Worm (Caenorhabditis elegans): Measurements from ENCODE around the gene ndub-2.

The ndub-2 gene

DNA sequence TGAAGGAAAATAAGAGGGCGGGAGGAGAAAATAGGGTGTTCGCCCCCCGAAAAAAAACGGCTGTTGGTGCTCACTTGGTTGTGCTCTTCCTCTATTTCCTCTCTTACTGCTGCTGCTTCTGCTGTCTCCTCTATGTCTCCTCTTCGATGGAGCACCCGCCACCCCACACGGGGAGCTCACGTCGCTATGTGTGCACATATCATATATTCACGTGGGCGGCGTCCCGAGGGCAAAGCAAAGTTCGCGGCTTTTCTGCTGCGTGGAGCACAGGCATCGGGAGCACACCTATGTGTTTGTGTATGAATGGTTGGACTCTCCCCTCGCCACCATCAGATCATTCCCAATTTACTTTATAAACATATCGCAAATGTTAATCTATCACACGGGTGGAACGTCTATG is 17.2 kb downstream of the ndub-2 start:
- TF ChIP-seq dao-5 (tag; optimal IDR thresholded peaks at IDR 0.05): no peak
- no peak for TF ChIP-seq W03F9.2 (tag; optimal IDR thresholded peaks at IDR 0.05)
- no peak for TF ChIP-seq him-1 (tag; optimal IDR thresholded peaks at IDR 0.05)

- TF ChIP-seq W03F9.2 (tag; optimal IDR thresholded peaks at IDR 0.05) (no peak), him-1 (tag; optimal IDR thresholded peaks at IDR 0.05) (no peak), dao-5 (tag; optimal IDR thresholded peaks at IDR 0.05) (no peak)
These were observed 18.0 kb downstream of the ndub-2 start for ce11 chrII:9014188-9014587.

ce11 chrII:9014877-9015505 is 18.8 kb downstream of the ndub-2 start:
- TF ChIP-seq him-1 (tag; optimal IDR thresholded peaks at IDR 0.05) (no peak), dao-5 (tag; optimal IDR thresholded peaks at IDR 0.05) (no peak), W03F9.2 (tag; optimal IDR thresholded peaks at IDR 0.05) (no peak)

- TF ChIP-seq dao-5 (tag; optimal IDR thresholded peaks at IDR 0.05) (no peak), him-1 (tag; optimal IDR thresholded peaks at IDR 0.05) (no peak), W03F9.2 (tag; optimal IDR thresholded peaks at IDR 0.05) (no peak)
These were observed 21.5 kb downstream of the ndub-2 start for ce11 chrII:9017628-9018027.

ce11 chrII:9019704-9020103 is 23.5 kb downstream of the ndub-2 start, which contains the start of gene dep-1:
dep-1 (minus strand) TSS chrII:9019798.
- TF ChIP-seq W03F9.2 (tag; optimal IDR thresholded peaks at IDR 0.05): no peak
- TF ChIP-seq dao-5 (tag; optimal IDR thresholded peaks at IDR 0.05): no peak
- no peak for TF ChIP-seq him-1 (tag; optimal IDR thresholded peaks at IDR 0.05)

DNA sequence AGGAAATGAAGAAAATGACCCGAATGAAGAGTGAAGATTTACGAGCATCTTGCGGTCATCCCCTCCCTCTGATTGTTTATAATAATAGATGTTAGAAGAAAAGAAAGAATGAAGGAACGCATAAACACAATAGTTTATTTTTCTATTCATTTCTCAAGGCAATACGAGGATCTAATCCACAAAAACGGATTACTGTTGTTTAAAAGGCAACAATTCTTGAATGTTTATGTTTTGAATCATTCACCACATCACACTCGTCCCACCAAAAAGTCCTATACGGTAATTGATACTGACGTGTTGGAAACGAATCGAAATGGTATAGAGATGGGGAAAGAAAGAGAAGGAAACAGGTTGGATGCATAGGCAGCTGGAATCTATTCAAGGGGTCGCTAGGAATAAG is 25.5 kb downstream of the ndub-2 start:
- no peak for TF ChIP-seq dao-5 (tag; optimal IDR thresholded peaks at IDR 0.05)
- no peak for TF ChIP-seq him-1 (tag; optimal IDR thresholded peaks at IDR 0.05)
- no peak for TF ChIP-seq W03F9.2 (tag; optimal IDR thresholded peaks at IDR 0.05)

- TF ChIP-seq him-1 (tag; optimal IDR thresholded peaks at IDR 0.05) (no peak), dao-5 (tag; optimal IDR thresholded peaks at IDR 0.05) (no peak), W03F9.2 (tag; optimal IDR thresholded peaks at IDR 0.05) (no peak)
These were observed 28.1 kb downstream of the ndub-2 start for ce11 chrII:9024312-9024711.

ce11 chrII:9026348-9026747 is 30.2 kb downstream of the ndub-2 start:
- TF ChIP-seq dao-5 (tag; optimal IDR thresholded peaks at IDR 0.05) (no peak), him-1 (tag; optimal IDR thresholded peaks at IDR 0.05) (no peak), W03F9.2 (tag; optimal IDR thresholded peaks at IDR 0.05) (no peak)

- TF ChIP-seq W03F9.2 (tag; optimal IDR thresholded peaks at IDR 0.05): no peak
- TF ChIP-seq him-1 (tag; optimal IDR thresholded peaks at IDR 0.05): no peak
- no peak for TF ChIP-seq dao-5 (tag; optimal IDR thresholded peaks at IDR 0.05)
These were observed 31.9 kb downstream of the ndub-2 start for ce11 chrII:9028096-9028495.

DNA sequence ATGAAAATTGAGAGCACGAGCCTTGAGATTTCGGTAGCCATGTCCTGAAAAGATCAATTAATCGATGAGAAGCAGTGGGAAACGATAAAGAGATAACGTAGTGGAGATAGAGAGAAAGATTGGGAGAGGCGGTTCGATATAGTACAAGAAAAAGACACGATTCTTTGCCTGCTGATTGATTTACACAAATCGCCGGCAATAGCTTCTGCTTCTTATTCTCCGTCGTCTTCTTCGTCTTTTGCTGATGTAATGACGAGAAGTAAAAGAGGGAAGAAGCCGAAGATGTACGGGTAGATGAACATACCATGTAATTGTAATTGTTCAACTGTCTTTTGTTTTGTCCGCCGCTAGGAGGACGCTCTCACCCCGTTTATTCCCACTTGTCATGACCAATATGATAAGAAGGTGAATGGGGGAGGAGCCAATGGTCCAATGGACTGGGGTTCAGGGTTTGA is 33.1 kb downstream of the ndub-2 start, which contains the start of gene F37B12.1:
Gene F37B12.1 (minus strand): TSS at position 51 of the 455 bp plus-strand sequence.
- no peak for TF ChIP-seq W03F9.2 (tag; optimal IDR thresholded peaks at IDR 0.05)
- TF ChIP-seq him-1 (tag; optimal IDR thresholded peaks at IDR 0.05): no peak
- TF ChIP-seq dao-5 (tag; optimal IDR thresholded peaks at IDR 0.05): no peak

DNA sequence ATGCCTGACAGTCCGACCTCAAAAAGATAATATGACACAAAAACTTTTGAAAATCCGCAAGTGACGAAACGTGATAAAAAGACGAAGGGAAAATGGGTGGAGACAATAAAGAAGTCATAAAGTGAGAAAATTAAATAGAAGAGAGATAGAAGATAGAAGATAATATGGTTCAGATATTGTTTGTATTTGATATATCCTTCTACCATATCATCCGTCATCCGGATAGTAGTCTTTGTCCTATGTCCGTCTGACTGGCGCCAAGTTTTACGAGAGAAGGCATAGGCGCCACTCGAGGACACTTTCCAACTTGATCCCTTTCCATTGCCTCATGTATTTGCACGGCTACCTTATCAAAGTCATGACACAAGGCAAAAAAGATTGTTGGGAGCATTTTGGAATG is 35.7 kb downstream of the ndub-2 start:
- TF ChIP-seq W03F9.2 (tag; optimal IDR thresholded peaks at IDR 0.05) (no peak), dao-5 (tag; optimal IDR thresholded peaks at IDR 0.05) (no peak), him-1 (tag; optimal IDR thresholded peaks at IDR 0.05) (no peak)

DNA sequence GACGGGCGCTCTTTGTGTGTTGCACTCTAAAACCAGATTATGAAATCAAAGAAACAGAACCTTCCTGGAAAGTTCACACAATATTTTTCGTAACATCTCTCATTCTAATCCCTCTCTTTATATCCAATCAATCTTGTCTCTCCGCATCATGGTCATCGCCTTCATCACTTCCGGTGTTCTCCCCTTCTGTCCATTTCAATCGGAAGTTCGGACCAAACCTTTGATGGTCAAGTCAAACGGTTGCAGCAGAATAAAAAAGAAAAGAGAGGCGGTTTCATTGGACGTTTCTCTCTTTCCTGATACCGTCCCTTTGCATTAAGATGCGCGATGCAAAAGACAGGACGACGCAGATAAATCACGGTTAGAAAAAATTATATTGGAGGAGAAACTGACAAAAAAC is 36.9 kb downstream of the ndub-2 start:
- TF ChIP-seq W03F9.2 (tag; optimal IDR thresholded peaks at IDR 0.05) (no peak), dao-5 (tag; optimal IDR thresholded peaks at IDR 0.05) (no peak), him-1 (tag; optimal IDR thresholded peaks at IDR 0.05) (no peak)

DNA sequence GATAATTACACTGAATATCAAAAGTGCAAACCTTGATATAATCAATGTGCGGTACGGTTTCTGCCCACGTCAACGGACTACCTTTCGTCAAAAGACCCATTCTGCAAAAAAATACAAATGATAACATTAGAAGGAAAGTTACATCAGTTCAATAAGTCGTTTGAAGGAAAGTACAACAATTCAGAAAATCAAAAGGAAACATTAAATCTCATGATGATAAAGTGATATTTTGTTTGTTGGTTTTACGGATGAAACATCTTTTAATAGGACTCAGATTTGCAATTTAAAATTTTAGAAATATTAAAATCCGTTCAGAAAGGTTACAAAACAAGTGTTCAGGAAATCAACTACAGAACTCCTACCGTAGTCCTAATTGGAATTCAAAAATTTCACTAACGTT is 42.0 kb downstream of the ndub-2 start, which contains the start of gene gcs-1:
Gene gcs-1 (minus strand): TSS at position 101 of the 400 bp plus-strand sequence.
- TF ChIP-seq dao-5 (tag; optimal IDR thresholded peaks at IDR 0.05): no peak
- TF ChIP-seq him-1 (tag; optimal IDR thresholded peaks at IDR 0.05): no peak
- no peak for TF ChIP-seq W03F9.2 (tag; optimal IDR thresholded peaks at IDR 0.05)

DNA sequence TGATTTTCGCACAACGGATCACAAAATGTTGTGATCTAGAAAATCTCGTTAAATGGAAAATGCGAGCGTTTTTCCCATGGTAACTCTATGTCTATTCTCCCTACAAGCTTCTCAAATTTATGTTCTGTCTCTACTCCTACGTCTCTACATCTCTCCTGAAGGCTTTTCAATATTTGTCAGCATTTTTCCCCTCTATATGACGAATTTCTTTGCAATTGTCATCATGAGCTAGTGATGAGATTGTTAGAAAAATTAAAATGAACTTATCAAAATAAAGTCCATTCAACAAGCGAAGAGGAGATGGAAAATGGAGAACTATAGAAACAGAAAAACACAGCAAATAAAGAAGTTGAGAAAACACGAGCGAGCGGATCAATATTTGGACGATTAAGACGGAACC is 42.6 kb downstream of the ndub-2 start:
- TF ChIP-seq dao-5 (tag; optimal IDR thresholded peaks at IDR 0.05) (no peak), W03F9.2 (tag; optimal IDR thresholded peaks at IDR 0.05) (no peak), him-1 (tag; optimal IDR thresholded peaks at IDR 0.05) (no peak)

DNA sequence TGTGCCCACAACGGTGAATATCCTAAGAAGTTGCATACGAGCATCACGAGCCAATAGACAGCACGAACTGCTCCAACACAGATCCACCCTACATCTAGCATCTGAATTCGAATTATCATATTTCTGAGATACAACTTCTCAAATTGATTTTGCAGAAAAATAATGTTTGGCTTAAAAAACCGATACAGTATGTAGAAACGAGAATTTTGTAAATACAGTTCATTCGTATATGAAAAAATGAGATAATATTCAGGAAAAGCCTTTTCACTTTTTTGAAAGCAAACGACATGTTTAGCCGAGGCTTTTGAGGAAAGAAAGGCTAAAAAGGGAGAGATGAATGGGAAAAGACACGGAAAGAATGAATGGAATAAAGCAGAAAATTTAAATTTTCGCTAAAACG is 45.1 kb downstream of the ndub-2 start, which contains the start of gene F37B12.3:
Gene F37B12.3 (minus strand): TSS at position 101 of the 400 bp plus-strand sequence.
- TF ChIP-seq W03F9.2 (tag; optimal IDR thresholded peaks at IDR 0.05) (no peak), dao-5 (tag; optimal IDR thresholded peaks at IDR 0.05) (no peak)

Data from whole organism, L4/young adult.